Fruit fly (Drosophila melanogaster) whole organism, prepupa: Measurements from ENCODE around the gene ND-ASHI.

ENCODE experiments used
- Blimp-1 ChIP-seq: fragments of 200-800 bp; sonication (Bioruptor generic); optimal IDR thresholded peaks from 3 replicates; lab custom pipeline; 2017; ENCODE audit warnings: missing biosample characterization, missing genetic modification characterization, mild to moderate bottlenecking, moderate library complexity, missing genetic modification reagents
- CG10631 ChIP-seq: fragments of 200-800 bp; sonication (Bioruptor generic); optimal IDR thresholded peaks from 2 replicates; lab custom pipeline; 2016; ENCODE audit warnings: missing biosample characterization, missing genetic modification characterization
- CG10669 ChIP-seq: fragments of 200-800 bp; sonication (Bioruptor generic); optimal IDR thresholded peaks from 3 replicates; lab custom pipeline; 2018; ENCODE audit warnings: missing biosample characterization, mild to moderate bottlenecking, missing genetic modification characterization, moderate library complexity
- CG11294 ChIP-seq: fragments of 200-800 bp; sonication (Bioruptor generic); IDR thresholded peaks from 2 replicates; pipeline ENCODE4 v1.3.6; 2022; ENCODE audit warnings: missing biosample characterization, missing genetic modification characterization
- CG11762 ChIP-seq: fragments of 200-800 bp; sonication (Bioruptor generic); optimal IDR thresholded peaks from 3 replicates; lab custom pipeline; 2016; ENCODE audit warnings: missing biosample characterization, missing genetic modification characterization; ENCODE audit not compliant: insufficient read depth
- CG11902 ChIP-seq: fragments of 200-800 bp; sonication (Bioruptor generic); optimal IDR thresholded peaks from 3 replicates; lab custom pipeline; 2016; ENCODE audit warnings: missing biosample characterization, missing genetic modification characterization
- CG15336 ChIP-seq: fragments of 200-800 bp; sonication (Bioruptor generic); IDR thresholded peaks from 2 replicates; pipeline ENCODE4 v1.3.6; 2022; ENCODE audit warnings: missing biosample characterization, missing genetic modification characterization
- CG1621 ChIP-seq: fragments of 200-800 bp; sonication (Bioruptor generic); optimal IDR thresholded peaks from 3 replicates; lab custom pipeline; 2018; ENCODE audit warnings: missing biosample characterization, mild to moderate bottlenecking, missing genetic modification characterization
- CG16779 ChIP-seq: fragments of 200-800 bp; sonication (Bioruptor generic); optimal IDR thresholded peaks from 3 replicates; lab custom pipeline; 2017; ENCODE audit warnings: missing biosample characterization, mild to moderate bottlenecking, missing genetic modification characterization
- CG3032 ChIP-seq: fragments of 200-800 bp; optimal IDR thresholded peaks from 2 replicates; lab custom pipeline; 2019; ENCODE audit warnings: missing biosample characterization, mild to moderate bottlenecking, missing genetic modification characterization, moderate library complexity
- CG31627 ChIP-seq: fragments of 200-800 bp; sonication (Bioruptor generic); optimal IDR thresholded peaks from 3 replicates; lab custom pipeline; 2016; ENCODE audit warnings: missing biosample characterization, missing genetic modification characterization
- CG32006 ChIP-seq: fragments of 200-800 bp; sonication (Bioruptor generic); optimal IDR thresholded peaks from 3 replicates; lab custom pipeline; 2017; ENCODE audit warnings: missing biosample characterization, mild to moderate bottlenecking, missing genetic modification characterization
- CG3919 ChIP-seq: fragments of 200-800 bp; sonication (Bioruptor generic); optimal IDR thresholded peaks from 3 replicates; lab custom pipeline; 2016; ENCODE audit warnings: missing biosample characterization, missing genetic modification characterization
- CG4318 ChIP-seq: fragments of 200-800 bp; sonication (Bioruptor generic); optimal IDR thresholded peaks from 3 replicates; lab custom pipeline; 2017; ENCODE audit warnings: missing biosample characterization, mild to moderate bottlenecking, missing genetic modification characterization
- CG6276 ChIP-seq: fragments of 200-800 bp; sonication (Bioruptor generic); optimal IDR thresholded peaks from 2 replicates; lab custom pipeline; 2017; ENCODE audit warnings: missing biosample characterization, mild to moderate bottlenecking, missing genetic modification characterization
- CG6792 ChIP-seq: fragments of 200-800 bp; sonication (Bioruptor generic); optimal IDR thresholded peaks from 3 replicates; lab custom pipeline; 2016; ENCODE audit warnings: missing biosample characterization, missing genetic modification characterization
- CG6808 ChIP-seq: fragments of 200-800 bp; sonication (Bioruptor generic); optimal IDR thresholded peaks from 3 replicates; lab custom pipeline; 2017; ENCODE audit warnings: missing biosample characterization, missing genetic modification characterization, mild to moderate bottlenecking, moderate library complexity, missing genetic modification reagents
- CG6854 ChIP-seq: fragments of 200-800 bp; sonication (Bioruptor generic); optimal IDR thresholded peaks from 2 replicates; lab custom pipeline; 2017; ENCODE audit warnings: missing biosample characterization, mild to moderate bottlenecking, missing genetic modification characterization
- CG7368 ChIP-seq: fragments of 200-800 bp; sonication (Bioruptor generic); optimal IDR thresholded peaks from 3 replicates; lab custom pipeline; 2016; ENCODE audit warnings: missing biosample characterization, missing genetic modification characterization
- CG8119 ChIP-seq: fragments of 200-800 bp; sonication (Bioruptor generic); IDR thresholded peaks from 3 replicates; pipeline ENCODE4 v1.3.6; 2022; ENCODE audit warnings: missing biosample characterization, missing genetic modification characterization
- CG8319 ChIP-seq: fragments of 200-800 bp; sonication (Bioruptor generic); optimal IDR thresholded peaks from 3 replicates; lab custom pipeline; 2016; ENCODE audit warnings: missing biosample characterization, missing genetic modification characterization
- CG8632 ChIP-seq: fragments of 200-800 bp; sonication (Bioruptor generic); optimal IDR thresholded peaks from 3 replicates; lab custom pipeline; 2016; ENCODE audit warnings: missing biosample characterization, missing genetic modification characterization
- CG9139 ChIP-seq: fragments of 200-800 bp; sonication (Bioruptor generic); optimal IDR thresholded peaks from 3 replicates; lab custom pipeline; 2017; ENCODE audit warnings: missing biosample characterization, mild to moderate bottlenecking, missing genetic modification characterization
- Eip78C ChIP-seq: fragments of 200-800 bp; sonication (Bioruptor generic); peaks from one replicate; lab custom pipeline; 2016; ENCODE audit warnings: missing biosample characterization, missing genetic modification characterization
- Eip93F ChIP-seq: fragments of 200-800 bp; sonication (Bioruptor generic); optimal IDR thresholded peaks from 2 replicates; lab custom pipeline; 2016; ENCODE audit warnings: missing biosample characterization, mild to moderate bottlenecking, missing genetic modification characterization
- Ets21C ChIP-seq: fragments of 200-800 bp; sonication (Bioruptor generic); optimal IDR thresholded peaks from 3 replicates; lab custom pipeline; 2016; ENCODE audit warnings: missing biosample characterization, missing genetic modification characterization
- Gug ChIP-seq: fragments of 200-800 bp; sonication (Bioruptor generic); IDR thresholded peaks from 2 replicates; pipeline ENCODE4 v1.3.6; 2022; ENCODE audit warnings: missing biosample characterization, missing genetic modification characterization
- Hr38 ChIP-seq: sonication (Bioruptor generic); optimal IDR thresholded peaks from 2 replicates; lab custom pipeline; 2016; ENCODE audit warnings: missing biosample characterization, missing genetic modification characterization
- Hr39 ChIP-seq: fragments of 200-800 bp; sonication (Bioruptor generic); optimal IDR thresholded peaks from 2 replicates; lab custom pipeline; 2016; ENCODE audit warnings: missing biosample characterization, missing genetic modification characterization
- Hr4 ChIP-seq: fragments of 200-800 bp; sonication (Bioruptor generic); optimal IDR thresholded peaks from 3 replicates; lab custom pipeline; 2016; ENCODE audit warnings: missing biosample characterization, missing genetic modification characterization
- Lpt ChIP-seq: fragments of 200-800 bp; sonication (Bioruptor generic); optimal IDR thresholded peaks from 3 replicates; lab custom pipeline; 2016; ENCODE audit warnings: missing biosample characterization, missing genetic modification characterization
- OdsH ChIP-seq: fragments of 200-800 bp; sonication (Bioruptor generic); optimal IDR thresholded peaks from 3 replicates; lab custom pipeline; 2016; ENCODE audit warnings: missing biosample characterization, missing genetic modification characterization
- Sox102F ChIP-seq: fragments of 200-800 bp; sonication (Bioruptor generic); optimal IDR thresholded peaks from 2 replicates; lab custom pipeline; 2016; ENCODE audit warnings: missing biosample characterization, mild to moderate bottlenecking, missing genetic modification characterization
- achi ChIP-seq: fragments of 200-800 bp; sonication (Bioruptor generic); optimal IDR thresholded peaks from 3 replicates; lab custom pipeline; 2016; ENCODE audit warnings: missing biosample characterization, missing genetic modification characterization
- dac ChIP-seq: fragments of 200-800 bp; sonication (Bioruptor generic); optimal IDR thresholded peaks from 2 replicates; lab custom pipeline; 2017; ENCODE audit warnings: missing biosample characterization, mild to moderate bottlenecking, missing genetic modification characterization
- dsx ChIP-seq: fragments of 200-800 bp; optimal IDR thresholded peaks from 3 replicates; lab custom pipeline; 2019; ENCODE audit warnings: missing biosample characterization, mild to moderate bottlenecking, missing genetic modification characterization, moderate library complexity; ENCODE audit not compliant: poor library complexity, severe bottlenecking
- eg ChIP-seq: fragments of 200-800 bp; sonication (Bioruptor generic); IDR thresholded peaks from 3 replicates; pipeline ENCODE4 v1.3.6; 2022; ENCODE audit warnings: missing biosample characterization, missing genetic modification characterization
- esn ChIP-seq: fragments of 200-800 bp; sonication (Bioruptor generic); optimal IDR thresholded peaks from 2 replicates; lab custom pipeline; 2016; ENCODE audit warnings: missing biosample characterization, mild to moderate bottlenecking, missing genetic modification characterization, moderate library complexity
- fd59A ChIP-seq: fragments of 200-800 bp; sonication (Bioruptor generic); optimal IDR thresholded peaks from 2 replicates; lab custom pipeline; 2017; ENCODE audit warnings: missing biosample characterization, mild to moderate bottlenecking, missing genetic modification characterization, missing genetic modification reagents
- fd85E ChIP-seq: fragments of 200-800 bp; sonication (Bioruptor generic); optimal IDR thresholded peaks from 3 replicates; lab custom pipeline; 2016; ENCODE audit warnings: missing biosample characterization, missing genetic modification characterization
- lz ChIP-seq: fragments of 200-800 bp; sonication (Bioruptor generic); optimal IDR thresholded peaks from 3 replicates; lab custom pipeline; 2016; ENCODE audit warnings: missing biosample characterization, missing genetic modification characterization
- pdm3 ChIP-seq: fragments of 200-800 bp; sonication (Bioruptor generic); optimal IDR thresholded peaks from 3 replicates; lab custom pipeline; 2016; ENCODE audit warnings: missing biosample characterization, missing genetic modification characterization
- spab ChIP-seq: fragments of 200-800 bp; sonication (Bioruptor generic); optimal IDR thresholded peaks from 2 replicates; lab custom pipeline; 2017; ENCODE audit warnings: missing biosample characterization, mild to moderate bottlenecking, missing genetic modification characterization, missing genetic modification reagents
- svp ChIP-seq: fragments of 200-800 bp; sonication (Bioruptor generic); peaks from one replicate; lab custom pipeline; 2016; ENCODE audit warnings: missing biosample characterization, missing genetic modification characterization
- vri ChIP-seq: fragments of 200-800 bp; sonication (Bioruptor generic); optimal IDR thresholded peaks from 3 replicates; lab custom pipeline; 2016; ENCODE audit warnings: missing biosample characterization, mild to moderate bottlenecking, missing genetic modification characterization

Gene ND-ASHI

DNA sequence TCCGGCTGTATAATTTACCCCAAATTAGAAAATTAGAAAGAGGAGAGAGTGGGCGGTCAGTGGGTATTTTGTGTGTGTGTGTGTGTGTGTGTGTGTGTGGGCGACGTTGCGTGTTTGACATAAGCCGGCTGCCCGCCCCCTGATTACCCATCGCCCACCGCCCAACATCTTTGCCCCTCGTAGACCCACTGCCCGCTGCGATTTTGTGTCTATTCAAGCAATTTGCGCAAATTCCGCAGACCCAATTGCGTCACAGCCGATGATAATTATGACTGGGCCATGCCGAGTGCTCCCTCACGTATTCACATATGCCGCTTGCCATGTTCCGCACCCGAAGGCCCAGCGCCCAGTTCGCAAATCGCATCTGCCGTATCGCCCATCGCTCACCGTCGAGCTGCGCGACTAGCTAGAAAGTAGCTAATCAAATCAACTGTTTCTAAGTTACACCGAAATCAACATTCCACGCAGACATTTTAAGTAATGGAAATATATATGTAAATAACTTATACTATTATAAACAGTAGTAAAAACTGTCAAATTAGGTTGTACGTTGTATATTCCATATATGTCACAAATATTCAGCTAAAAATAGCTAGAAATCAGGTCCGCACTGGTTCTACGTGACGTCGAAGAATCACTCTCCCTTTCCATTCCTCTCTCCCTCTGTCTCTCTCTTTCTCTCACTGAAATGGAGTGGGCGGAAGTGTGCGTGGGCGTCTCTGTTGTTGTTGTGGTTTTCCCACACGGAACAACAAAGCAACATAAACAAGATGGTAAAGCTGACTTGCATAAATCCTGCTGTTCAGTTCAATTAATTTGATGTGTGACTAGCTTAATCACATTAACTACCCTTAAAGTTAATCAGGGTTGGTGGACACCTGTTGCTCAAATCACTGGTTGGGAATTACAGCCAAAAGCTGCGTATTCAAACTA, 22.0 kb downstream of the ND-ASHI start (continued):
- TF ChIP-seq Gug (GFP tag; lab: Robert Waterston, UW): 0 out of 2 replicates have a peak, but pooled peaks have one; percentile 9
- peak; percentile 44 for TF ChIP-seq CG3032 (tag; lab: Kevin White, UChicago)
- TF ChIP-seq CG11762 (GFP tag; lab: Kevin White, UChicago): no peak
- TF ChIP-seq Eip93F (GFP tag; lab: Kevin White, UChicago): peak; percentile 60
- TF ChIP-seq achi (GFP tag; lab: Kevin White, UChicago): peak; percentile 13
- no peak for TF ChIP-seq CG31627
- TF ChIP-seq CG8632 (GFP tag; lab: Kevin White, UChicago): peak; percentile 39
- no peak for TF ChIP-seq spab (GFP tag; lab: Kevin White, UChicago)
- peak; percentile 24 for TF ChIP-seq CG10669 (GFP tag; lab: Kevin White, UChicago)
- TF ChIP-seq Lpt: no peak

DNA sequence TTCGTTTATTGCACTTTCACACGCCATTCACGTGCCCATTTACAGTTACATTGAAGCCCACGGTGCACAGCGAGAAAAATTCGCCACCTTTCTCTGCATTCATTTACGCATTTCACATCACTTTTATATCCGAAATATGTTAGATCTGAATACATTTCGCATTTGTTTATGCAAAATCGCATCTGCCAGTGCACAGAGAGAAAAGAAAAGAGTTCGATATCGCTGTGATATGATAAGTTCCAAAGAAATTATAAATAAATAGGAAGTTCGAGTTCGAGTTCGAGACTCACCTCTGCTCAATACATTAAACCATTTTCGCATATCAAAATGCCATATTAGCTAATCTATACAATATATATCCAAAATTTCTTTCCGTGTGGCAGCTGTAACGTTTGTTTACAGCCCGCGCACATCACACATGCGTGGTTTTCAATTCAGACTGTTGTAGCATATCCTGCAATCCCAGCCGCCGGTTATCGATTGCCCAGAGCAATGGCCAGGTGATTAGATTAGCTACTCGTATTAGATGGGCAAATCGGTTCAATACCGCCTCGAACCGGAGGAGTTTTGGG, 22.8 kb downstream of the ND-ASHI start:
- TF ChIP-seq CG16779 (tag; lab: Kevin White, UChicago) (peak; percentile 83), Hr4 (GFP tag; lab: Kevin White, UChicago) (peak; percentile 96), pdm3 (GFP tag; lab: Kevin White, UChicago) (peak; percentile 93), OdsH (GFP tag; lab: Kevin White, UChicago) (peak; percentile 93), CG3032 (tag; lab: Kevin White, UChicago) (peak; percentile 84), Ets21C (peak; percentile 86), Lpt (peak; percentile 85), vri (GFP tag; lab: Kevin White, UChicago) (peak; percentile 80), CG11902 (GFP tag; lab: Kevin White, UChicago) (peak; percentile 88), Eip93F (GFP tag; lab: Kevin White, UChicago) (peak; percentile 89), CG11762 (GFP tag; lab: Kevin White, UChicago) (peak; percentile 89), svp (GFP tag; lab: Kevin White, UChicago) (peak; percentile 96), Hr39 (GFP tag; lab: Kevin White, UChicago) (peak; percentile 93), Blimp-1 (GFP tag; lab: Kevin White, UChicago) (peak; percentile 86), CG4318 (GFP tag; lab: Kevin White, UChicago) (peak; percentile 92), CG11294 (GFP tag; lab: Robert Waterston, UW) (peak; percentile 71), CG1621 (peak; percentile 84), CG6792 (GFP tag; lab: Kevin White, UChicago) (peak; percentile 91), CG8119 (GFP tag; lab: Robert Waterston, UW) (peak; percentile 93), fd59A (GFP tag; lab: Kevin White, UChicago) (peak; percentile 80), CG31627 (peak; percentile 92), dac (GFP tag; lab: Kevin White, UChicago) (peak; percentile 89), esn (GFP tag; lab: Kevin White, UChicago) (peak; percentile 95), eg (GFP tag; lab: Robert Waterston, UW) (peak; percentile 89), Hr38 (GFP tag; lab: Kevin White, UChicago) (no peak), lz (GFP tag; lab: Kevin White, UChicago) (peak; percentile 93), CG6854 (GFP tag; lab: Kevin White, UChicago) (peak; percentile 68), Gug (GFP tag; lab: Robert Waterston, UW) (peak; percentile 82), CG6276 (GFP tag; lab: Kevin White, UChicago) (peak; percentile 92), achi (GFP tag; lab: Kevin White, UChicago) (peak; percentile 89), CG15336 (GFP tag; lab: Robert Waterston, UW) (peak; percentile 92), CG10631 (GFP tag; lab: Kevin White, UChicago) (peak; percentile 89), CG8319 (peak; percentile 89), CG3919 (GFP tag; lab: Kevin White, UChicago) (peak; percentile 92), CG6808 (peak; percentile 87), Eip78C (GFP tag; lab: Kevin White, UChicago) (peak; percentile 97), CG32006 (peak; percentile 96), CG9139 (GFP tag; lab: Kevin White, UChicago) (peak; percentile 65), CG7368 (GFP tag; lab: Kevin White, UChicago) (peak; percentile 85), Sox102F (peak; percentile 90), fd85E (GFP tag; lab: Kevin White, UChicago) (peak; percentile 75), dsx (GFP tag; lab: Kevin White, UChicago) (peak; percentile 85)
